Worm (Caenorhabditis elegans) whole organism, mixed stage, embryonic: ENCODE data around the gene H08J19.1.
A peak's percentile ranks its signal among the peaks of the same experiment; 100 is the strongest.

Experiments used
- M03D4.4 ChIP-seq: sonication (generic microtip); optimal IDR thresholded peaks from 2 replicates; lab custom pipeline; 2017; ENCODE audit warnings: mild to moderate bottlenecking, missing genetic modification characterization, missing compliant biosample characterization
- blmp-1 ChIP-seq: fragments of 150-350 bp; optimal IDR thresholded peaks from 2 replicates; lab custom pipeline; 2014; ENCODE audit warnings: missing biosample characterization, missing genetic modification characterization
- ceh-39 ChIP-seq: fragments of 150-350 bp; optimal IDR thresholded peaks from 2 replicates; lab custom pipeline; 2014; ENCODE audit warnings: missing biosample characterization, missing genetic modification characterization
- ces-1 ChIP-seq: fragments of 150-350 bp; optimal IDR thresholded peaks from 2 replicates; lab custom pipeline; 2014; ENCODE audit warnings: missing biosample characterization, missing genetic modification reagents, missing genetic modification characterization
- cnd-1 ChIP-seq: fragments of 200-800 bp; sonication (Bioruptor generic); optimal IDR thresholded peaks from 2 replicates; lab custom pipeline; 2018; ENCODE audit warnings: mild to moderate bottlenecking, missing genetic modification characterization, missing compliant biosample characterization
- drap-1 ChIP-seq: fragments of 200-800 bp; sonication (Bioruptor generic); optimal IDR thresholded peaks from 3 replicates; lab custom pipeline; 2018; ENCODE audit warnings: mild to moderate bottlenecking, missing genetic modification characterization, missing compliant biosample characterization
- elt-1 ChIP-seq: sonication (generic microtip); optimal IDR thresholded peaks from 2 replicates; lab custom pipeline; 2017; ENCODE audit warnings: missing genetic modification characterization, mild to moderate bottlenecking, missing compliant biosample characterization, antibody characterized with exemption, moderate library complexity, borderline replicate concordance; ENCODE audit not compliant: insufficient read depth
- elt-3 ChIP-seq: fragments of 150-350 bp; optimal IDR thresholded peaks from 2 replicates; lab custom pipeline; 2014; ENCODE audit warnings: missing biosample characterization, missing genetic modification characterization
- flh-1 ChIP-seq: fragments of 200-800 bp; sonication (Bioruptor generic); optimal IDR thresholded peaks from 2 replicates; lab custom pipeline; 2018; ENCODE audit warnings: mild to moderate bottlenecking, missing genetic modification characterization, moderate library complexity, missing compliant biosample characterization
- ham-2 ChIP-seq: fragments of 200-800 bp; sonication (Bioruptor generic); optimal IDR thresholded peaks from 2 replicates; lab custom pipeline; 2018; ENCODE audit warnings: mild to moderate bottlenecking, missing genetic modification characterization, missing compliant biosample characterization
- hlh-1 ChIP-seq: fragments of 150-350 bp; optimal IDR thresholded peaks from 2 replicates; lab custom pipeline; 2014; ENCODE audit warnings: missing biosample characterization, missing genetic modification reagents, missing genetic modification characterization
- lin-13 ChIP-seq: fragments of 150-350 bp; optimal IDR thresholded peaks from 2 replicates; lab custom pipeline; 2014; ENCODE audit warnings: missing biosample characterization, missing genetic modification characterization
- lin-32 ChIP-seq: fragments of 200-800 bp; sonication (Bioruptor generic); optimal IDR thresholded peaks from 2 replicates; lab custom pipeline; 2018; ENCODE audit warnings: mild to moderate bottlenecking, missing genetic modification characterization, missing compliant biosample characterization
- lsy-2 ChIP-seq: fragments of 150-350 bp; optimal IDR thresholded peaks from 2 replicates; lab custom pipeline; 2014; ENCODE audit warnings: missing biosample characterization, missing genetic modification characterization
- mab-5 ChIP-seq: fragments of 150-350 bp; optimal IDR thresholded peaks from 2 replicates; lab custom pipeline; 2014; ENCODE audit warnings: missing biosample characterization, missing genetic modification characterization
- mep-1 ChIP-seq: fragments of 150-350 bp; optimal IDR thresholded peaks from 2 replicates; lab custom pipeline; 2017; ENCODE audit warnings: missing biosample characterization, missing genetic modification reagents, missing genetic modification characterization, inconsistent platforms
- nhr-2 ChIP-seq: fragments of 150-350 bp; optimal IDR thresholded peaks from 2 replicates; lab custom pipeline; 2014; ENCODE audit warnings: missing biosample characterization, missing genetic modification characterization
- nhr-237 ChIP-seq: fragments of 150-350 bp; optimal IDR thresholded peaks from 2 replicates; lab custom pipeline; 2014; ENCODE audit warnings: missing biosample characterization, missing genetic modification characterization
- nhr-28 ChIP-seq: fragments of 150-350 bp; optimal IDR thresholded peaks from 2 replicates; lab custom pipeline; 2014; ENCODE audit warnings: missing biosample characterization, missing genetic modification characterization
- nhr-76 ChIP-seq: sonication (generic microtip); optimal IDR thresholded peaks from 2 replicates; lab custom pipeline; 2017; ENCODE audit warnings: missing biosample characterization, missing genetic modification characterization
- pha-4 ChIP-seq: fragments of 150-350 bp; optimal IDR thresholded peaks from 2 replicates; lab custom pipeline; 2018; ENCODE audit warnings: missing biosample characterization, missing genetic modification reagents, missing genetic modification characterization
- sem-2 ChIP-seq: fragments of 200-800 bp; sonication (Bioruptor generic); optimal IDR thresholded peaks from 2 replicates; lab custom pipeline; 2018; ENCODE audit warnings: mild to moderate bottlenecking, missing genetic modification characterization, missing compliant biosample characterization
- snpc-4 ChIP-seq: fragments of 150-350 bp; optimal IDR thresholded peaks from 2 replicates; lab custom pipeline; 2014; ENCODE audit warnings: missing biosample characterization, missing genetic modification characterization
- sptf-1 ChIP-seq: sonication (generic microtip); optimal IDR thresholded peaks from 2 replicates; lab custom pipeline; 2017; ENCODE audit warnings: mild to moderate bottlenecking, missing genetic modification characterization, moderate library complexity, missing compliant biosample characterization
- tbx-8 ChIP-seq: fragments of 200-800 bp; sonication (Bioruptor generic); optimal IDR thresholded peaks from 2 replicates; lab custom pipeline; 2018; ENCODE audit warnings: mild to moderate bottlenecking, missing genetic modification characterization, moderate library complexity, missing compliant biosample characterization
- unc-120 ChIP-seq: sonication (generic microtip); optimal IDR thresholded peaks from 2 replicates; lab custom pipeline; 2017; ENCODE audit warnings: missing genetic modification characterization, missing compliant biosample characterization; ENCODE audit not compliant: poor library complexity, severe bottlenecking
- unc-62 ChIP-seq: fragments of 150-350 bp; optimal IDR thresholded peaks from 2 replicates; lab custom pipeline; 2014; ENCODE audit warnings: missing biosample characterization, missing genetic modification reagents, missing genetic modification characterization
- zip-8 ChIP-seq: fragments of 150-350 bp; optimal IDR thresholded peaks from 2 replicates; lab custom pipeline; 2014; ENCODE audit warnings: missing biosample characterization, missing genetic modification characterization
- ztf-11 ChIP-seq: fragments of 150-350 bp; optimal IDR thresholded peaks from 2 replicates; lab custom pipeline; 2014; ENCODE audit warnings: missing biosample characterization, missing genetic modification characterization

The H08J19.1 gene

DNA sequence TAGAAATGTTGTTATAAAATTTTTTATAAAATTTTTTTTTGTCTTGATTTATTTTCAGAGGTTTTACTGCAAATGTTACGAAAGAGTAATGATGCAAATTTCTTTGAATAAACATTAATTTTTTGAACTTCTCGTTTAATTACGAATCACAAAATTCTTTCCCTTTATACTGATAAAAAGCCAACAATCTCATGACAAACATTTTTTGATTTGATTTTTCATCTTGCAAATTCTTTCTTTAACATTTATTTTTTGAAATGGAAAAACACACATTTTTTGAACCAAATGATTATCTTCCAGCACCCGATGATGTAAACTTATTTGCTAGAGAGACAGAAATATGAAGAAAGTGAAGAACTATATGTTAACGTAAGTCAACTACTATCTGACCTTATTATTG lies 22.5 kb upstream of the H08J19.1 start, which contains the start of gene K09E9.1:
K09E9.1 (plus strand) TSS at position 301 of the 400 bp plus-strand sequence.
- no peak for TF ChIP-seq lsy-2 (tag; lab: Kevin White, UChicago)
- no peak for TF ChIP-seq flh-1 (GFP tag; lab: Kevin White, UChicago)
- TF ChIP-seq mep-1 (tag; lab: Kevin White, UChicago): no peak
- no peak for TF ChIP-seq nhr-76 (tag; lab: Kevin White, UChicago)
- TF ChIP-seq mab-5 (tag; lab: Kevin White, UChicago): no peak
- TF ChIP-seq ham-2 (GFP tag; lab: Kevin White, UChicago): no peak
- TF ChIP-seq blmp-1 (tag; lab: Kevin White, UChicago): no peak
- TF ChIP-seq lin-32 (GFP tag; lab: Kevin White, UChicago): no peak
- TF ChIP-seq nhr-28 (tag; lab: Kevin White, UChicago): no peak
- no peak for TF ChIP-seq nhr-237
- no peak for TF ChIP-seq ztf-11
- no peak for TF ChIP-seq ces-1 (GFP tag; lab: Kevin White, UChicago)

DNA sequence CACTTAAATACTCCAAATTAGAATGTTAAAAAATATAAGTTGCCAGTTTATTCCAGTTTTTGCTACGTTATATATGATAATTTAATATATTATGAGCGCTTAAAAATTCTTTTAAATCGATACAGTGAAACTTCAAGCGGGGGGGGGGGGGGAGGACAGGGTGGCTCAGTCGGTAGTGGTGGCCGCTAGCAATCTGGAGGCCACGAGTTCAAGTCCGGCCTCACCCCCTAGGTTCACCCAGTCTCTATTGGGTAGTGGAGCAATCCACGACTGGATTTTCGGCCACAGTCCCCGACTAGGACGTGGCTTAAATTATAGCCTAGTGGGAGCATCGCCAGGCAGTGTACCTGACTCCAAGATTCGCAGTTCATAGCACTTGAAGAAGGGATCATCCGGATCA lies 21.7 kb upstream of the H08J19.1 start:
- no peak for TF ChIP-seq hlh-1
- no peak for TF ChIP-seq mep-1 (tag; lab: Kevin White, UChicago)
- TF ChIP-seq elt-1 (tag; lab: Kevin White, UChicago): no peak
- no peak for TF ChIP-seq lsy-2 (tag; lab: Kevin White, UChicago)
- no peak for TF ChIP-seq snpc-4 (tag; lab: Kevin White, UChicago)
- no peak for TF ChIP-seq ztf-11
- no peak for TF ChIP-seq unc-120 (tag; lab: Kevin White, UChicago)

DNA sequence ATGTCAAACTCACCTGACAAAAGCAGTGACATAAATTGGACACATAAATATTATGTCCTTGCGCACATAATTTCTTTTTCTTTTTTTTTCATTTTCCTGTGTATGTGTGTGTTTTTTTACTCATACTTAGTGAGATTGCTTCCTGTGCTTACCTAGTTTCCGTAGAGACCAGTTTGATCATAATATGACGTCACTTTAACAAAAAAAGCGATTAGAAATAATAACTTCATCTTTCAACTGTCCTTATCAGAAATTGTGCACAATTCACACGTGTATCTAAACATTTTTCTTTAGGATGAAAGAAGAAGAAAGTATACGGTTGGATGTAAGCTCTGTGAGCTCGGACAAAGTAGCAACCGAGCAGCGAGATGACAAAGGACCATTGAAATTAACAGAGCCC lies 20.7 kb upstream of the H08J19.1 start:
- TF ChIP-seq zip-8 (tag; lab: Kevin White, UChicago) (peak; percentile 19), nhr-2 (no peak)

DNA sequence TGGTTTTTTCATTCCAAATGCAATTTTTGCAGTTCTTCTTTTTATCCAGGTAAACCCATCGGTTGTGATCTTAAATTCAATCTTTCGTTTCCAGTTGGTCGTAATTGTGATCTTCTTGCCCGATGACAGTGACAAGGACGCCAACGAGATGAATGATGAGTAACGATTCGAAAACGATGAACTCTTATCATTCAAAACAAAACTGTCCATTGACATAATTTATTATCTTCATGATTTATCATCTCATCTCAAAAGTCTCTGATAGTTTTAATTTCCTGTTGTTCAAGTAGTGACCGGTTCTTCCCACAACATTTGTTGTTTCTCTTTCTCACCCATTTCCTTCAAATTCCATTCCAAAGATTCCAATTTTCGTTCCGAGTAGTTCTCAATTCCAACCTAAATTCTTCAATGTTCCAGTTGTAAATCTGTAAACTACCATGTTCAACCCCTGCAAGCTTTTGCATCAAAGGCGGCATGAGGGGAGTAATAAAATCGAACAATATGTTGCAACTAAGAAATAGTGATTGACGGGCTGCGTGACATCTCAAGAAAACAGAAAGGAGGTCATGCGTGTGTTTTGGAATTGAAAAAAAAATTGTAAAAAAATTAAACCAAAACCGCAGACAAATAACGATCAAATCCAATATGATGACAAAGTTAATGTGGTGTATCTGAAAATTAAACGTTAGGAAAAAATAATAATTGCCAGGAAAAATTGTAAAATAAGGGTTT lies 16.5 kb upstream of the H08J19.1 start:
- TF ChIP-seq elt-3 (tag; lab: Kevin White, UChicago) (no peak), unc-62 (peak; percentile 28)

DNA sequence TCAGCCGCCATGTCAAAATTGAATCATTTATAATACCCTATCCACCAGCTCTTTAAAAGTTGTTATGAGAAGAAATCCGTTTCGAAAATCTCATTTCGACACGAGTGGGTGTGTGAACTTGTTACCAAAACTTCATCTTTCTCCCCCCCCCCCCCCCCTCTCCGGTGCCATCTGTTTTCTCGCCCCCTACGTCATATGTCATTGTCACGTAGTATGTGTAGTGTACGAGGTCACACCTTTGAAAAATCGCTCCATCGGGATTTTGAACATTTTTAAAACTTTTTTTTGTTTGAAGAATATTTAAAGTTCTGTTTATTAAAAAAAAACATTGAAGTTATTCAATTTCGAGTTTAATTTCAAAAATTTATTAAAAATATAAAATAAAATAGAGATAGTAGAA lies 14.9 kb upstream of the H08J19.1 start:
- TF ChIP-seq drap-1 (GFP tag; lab: Kevin White, UChicago): no peak
- peak; percentile 62 for TF ChIP-seq ces-1 (GFP tag; lab: Kevin White, UChicago)

DNA sequence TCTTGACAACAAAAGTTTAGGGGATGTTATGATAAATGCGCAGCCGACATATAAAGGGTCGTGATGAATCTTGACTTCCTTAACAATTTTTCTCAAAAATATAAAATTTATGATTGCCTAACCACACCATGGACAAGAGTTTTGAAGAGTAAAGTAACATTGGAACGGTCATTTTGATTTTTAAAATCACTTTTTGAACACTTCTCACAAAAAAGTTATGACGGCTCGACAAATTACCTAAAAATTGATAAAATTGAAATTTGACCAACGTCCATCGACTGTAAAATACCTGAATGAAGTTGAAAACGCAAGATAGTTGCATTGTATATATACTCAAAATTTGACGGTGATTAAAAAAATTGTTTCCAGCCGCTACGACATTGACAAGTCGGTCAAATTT lies 13.8 kb upstream of the H08J19.1 start:
- TF ChIP-seq snpc-4 (tag; lab: Kevin White, UChicago) (no peak), lin-13 (tag; lab: Kevin White, UChicago) (no peak), sptf-1 (tag; lab: Kevin White, UChicago) (no peak), ces-1 (GFP tag; lab: Kevin White, UChicago) (no peak), M03D4.4 (no peak), sem-2 (GFP tag; lab: Kevin White, UChicago) (no peak), ceh-39 (tag; lab: Kevin White, UChicago) (no peak), unc-120 (tag; lab: Kevin White, UChicago) (no peak), lin-32 (GFP tag; lab: Kevin White, UChicago) (no peak), mab-5 (tag; lab: Kevin White, UChicago) (no peak), cnd-1 (tag; lab: Kevin White, UChicago) (no peak), nhr-76 (tag; lab: Kevin White, UChicago) (no peak), zip-8 (tag; lab: Kevin White, UChicago) (no peak), pha-4 (no peak), tbx-8 (GFP tag; lab: Kevin White, UChicago) (no peak)
- TF ChIP-seq, all 35 proteins: peak for 0
